Fruit fly (Drosophila melanogaster) whole organism, embryonic: ENCODE results near the gene Gas8.
A peak's percentile ranks its signal among the peaks of the same experiment; 100 is the strongest.

Experiments
- Aef1 ChIP-seq: fragments of 200-800 bp; sonication (Bioruptor generic); IDR thresholded peaks from 3 replicates; pipeline ENCODE4 v1.3.6; 2022; ENCODE audit warnings: missing biosample characterization, missing genetic modification characterization
- Awh ChIP-seq: fragments of 200-800 bp; sonication (Bioruptor generic); IDR thresholded peaks from 2 replicates; pipeline ENCODE4, ENCODE4 v1.3.6; 2022; ENCODE audit warnings: missing biosample characterization, missing genetic modification characterization
- B-H1 ChIP-seq: fragments of 200-800 bp; sonication (Bioruptor generic); IDR thresholded peaks from 3 replicates; pipeline ENCODE4 v1.3.6; 2022; ENCODE audit warnings: missing biosample characterization, missing genetic modification characterization
- Bteb2 ChIP-seq: fragments of 200-800 bp; sonication (Bioruptor generic); optimal IDR thresholded peaks from 2 replicates; lab custom pipeline; 2016; ENCODE audit warnings: missing biosample characterization, missing genetic modification characterization
- CG1024 ChIP-seq: fragments of 200-800 bp; sonication (Bioruptor generic); IDR thresholded peaks from 2 replicates; pipeline ENCODE4 v1.3.6; 2022; ENCODE audit warnings: missing biosample characterization, missing genetic modification characterization
- CG10274 ChIP-seq: fragments of 200-800 bp; sonication (Bioruptor generic); optimal IDR thresholded peaks from 3 replicates; lab custom pipeline; 2017; ENCODE audit warnings: missing biosample characterization, mild to moderate bottlenecking, missing genetic modification characterization
- CG11093 ChIP-seq: fragments of 200-800 bp; sonication (Bioruptor generic); IDR thresholded peaks from 3 replicates; pipeline ENCODE4 v1.3.6; 2022; ENCODE audit warnings: missing biosample characterization, missing genetic modification characterization
- CG12391 ChIP-seq: fragments of 200-800 bp; sonication (Bioruptor generic); optimal IDR thresholded peaks from 3 replicates; lab custom pipeline; 2018; ENCODE audit warnings: missing biosample characterization, mild to moderate bottlenecking, missing genetic modification characterization, moderate library complexity
- CG13894 ChIP-seq: fragments of 200-800 bp; sonication (Bioruptor generic); optimal IDR thresholded peaks from 3 replicates; lab custom pipeline; 2018; ENCODE audit warnings: missing biosample characterization, mild to moderate bottlenecking, missing genetic modification characterization, moderate library complexity
- CG16863 ChIP-seq: fragments of 200-800 bp; sonication (Bioruptor generic); optimal IDR thresholded peaks from 3 replicates; lab custom pipeline; 2016; ENCODE audit warnings: missing biosample characterization, missing genetic modification characterization
- CG2199 ChIP-seq: fragments of 200-800 bp; sonication (Bioruptor generic); IDR thresholded peaks from 3 replicates; pipeline ENCODE4 v1.3.6; 2022; ENCODE audit warnings: missing biosample characterization, missing genetic modification characterization
- CG33213 ChIP-seq: fragments of 200-800 bp; sonication (Bioruptor generic); optimal IDR thresholded peaks from 3 replicates; lab custom pipeline; 2016; ENCODE audit warnings: missing biosample characterization, missing genetic modification characterization
- CG3847 ChIP-seq: fragments of 200-800 bp; sonication (Bioruptor generic); IDR thresholded peaks from 2 replicates; pipeline ENCODE4 v1.3.6; 2022; ENCODE audit warnings: missing biosample characterization, missing genetic modification characterization
- CG3995 ChIP-seq: fragments of 200-800 bp; sonication (Bioruptor generic); optimal IDR thresholded peaks from 3 replicates; lab custom pipeline; 2016; ENCODE audit warnings: missing biosample characterization, missing genetic modification characterization
- CG4730 ChIP-seq: fragments of 200-800 bp; sonication (Bioruptor generic); IDR thresholded peaks from 2 replicates; pipeline ENCODE4 v1.3.6; 2022; ENCODE audit warnings: missing biosample characterization, missing genetic modification characterization
- CG6654 ChIP-seq: fragments of 200-800 bp; sonication (Bioruptor generic); optimal IDR thresholded peaks from 2 replicates; lab custom pipeline; 2017; ENCODE audit warnings: missing biosample characterization, mild to moderate bottlenecking, missing genetic modification characterization
- CG6765 ChIP-seq: fragments of 200-800 bp; sonication (Bioruptor generic); optimal IDR thresholded peaks from 3 replicates; lab custom pipeline; 2017; ENCODE audit warnings: missing biosample characterization, mild to moderate bottlenecking, missing genetic modification characterization
- CG7357 ChIP-seq: fragments of 200-800 bp; sonication (Bioruptor generic); IDR thresholded peaks from 3 replicates; pipeline ENCODE4 v1.3.6; 2022; ENCODE audit warnings: missing biosample characterization, missing genetic modification characterization
- CG8765 ChIP-seq: fragments of 200-800 bp; sonication (Bioruptor generic); IDR thresholded peaks from 2 replicates; pipeline ENCODE4 v1.3.6; 2022; ENCODE audit warnings: missing biosample characterization, missing genetic modification characterization
- CG9727 ChIP-seq: fragments of 200-800 bp; sonication (Bioruptor generic); optimal IDR thresholded peaks from 3 replicates; lab custom pipeline; 2017; ENCODE audit warnings: missing biosample characterization, mild to moderate bottlenecking, missing genetic modification characterization
- CG9797 ChIP-seq: fragments of 200-800 bp; sonication (Bioruptor generic); optimal IDR thresholded peaks from 3 replicates; lab custom pipeline; 2018; ENCODE audit warnings: missing biosample characterization, mild to moderate bottlenecking, missing genetic modification characterization
- D19A ChIP-seq: fragments of 200-800 bp; optimal IDR thresholded peaks from 3 replicates; lab custom pipeline; 2019; ENCODE audit warnings: missing biosample characterization, mild to moderate bottlenecking, missing genetic modification characterization, moderate library complexity
- Doc3 ChIP-seq: fragments of 200-800 bp; sonication (Bioruptor generic); IDR thresholded peaks from 3 replicates; pipeline ENCODE4 v1.3.6; 2022; ENCODE audit warnings: missing biosample characterization, missing genetic modification characterization; ENCODE audit not compliant: partially characterized antibody
- Elba2 ChIP-seq: fragments of 200-800 bp; sonication (Bioruptor generic); optimal IDR thresholded peaks from 3 replicates; lab custom pipeline; 2016; ENCODE audit warnings: missing biosample characterization, missing genetic modification characterization
- Ets65A ChIP-seq: fragments of 200-800 bp; sonication (Bioruptor generic); peaks from one replicate; lab custom pipeline; 2016; ENCODE audit warnings: missing biosample characterization, missing genetic modification characterization
- Fer3 ChIP-seq: fragments of 200-800 bp; sonication (Bioruptor generic); optimal IDR thresholded peaks from 2 replicates; lab custom pipeline; 2018; ENCODE audit warnings: missing biosample characterization, mild to moderate bottlenecking, missing genetic modification characterization, moderate library complexity
- HLH4C ChIP-seq: fragments of 200-800 bp; sonication (Bioruptor generic); IDR thresholded peaks from 3 replicates; pipeline ENCODE4 v1.3.6; 2022; ENCODE audit warnings: missing biosample characterization, missing genetic modification characterization; ENCODE audit not compliant: partially characterized antibody
- Lhr ChIP-seq: fragments of 200-800 bp; sonication (Bioruptor generic); optimal IDR thresholded peaks from 3 replicates; lab custom pipeline; 2017; ENCODE audit warnings: mild to moderate bottlenecking, missing biosample characterization, missing genetic modification reagents, missing genetic modification characterization
- Lpt ChIP-seq: fragments of >200 bp; optimal IDR thresholded peaks from 2 replicates; lab custom pipeline; 2018; ENCODE audit warnings: missing biosample characterization, missing genetic modification characterization
- Pdp1 ChIP-seq, 2 experiments: fragments of 200-800 bp; sonication (Bioruptor generic); optimal IDR thresholded peaks; 3 replicates each; lab custom pipeline; 2016; ENCODE audit warnings: missing biosample characterization in 2 of 2, missing genetic modification characterization in 2 of 2, mild to moderate bottlenecking in 1 of 2, moderate library complexity in 1 of 2
- Sry-δ ChIP-seq: fragments of 200-800 bp; sonication (Bioruptor generic); optimal IDR thresholded peaks from 2 replicates; lab custom pipeline; 2016; ENCODE audit warnings: missing biosample characterization, missing genetic modification characterization
- Stat92E ChIP-seq, 3 experiments: fragments of >200 bp in 2 of 3; fragments of 200-800 bp in 1 of 3; sonication (Bioruptor generic) in 1 of 3; optimal IDR thresholded peaks; 2 replicates each; lab custom pipeline; 2017 to 2019; ENCODE audit warnings: missing biosample characterization in 3 of 3, missing genetic modification characterization in 3 of 3, mild to moderate bottlenecking in 1 of 3, moderate library complexity in 1 of 3
- bcd ChIP-seq: fragments of 200-800 bp; sonication (Bioruptor generic); optimal IDR thresholded peaks from 2 replicates; lab custom pipeline; 2017; ENCODE audit warnings: missing biosample characterization, mild to moderate bottlenecking, missing genetic modification characterization
- cad ChIP-seq: fragments of >200 bp; optimal IDR thresholded peaks from 2 replicates; lab custom pipeline; 2017; ENCODE audit warnings: missing biosample characterization, missing genetic modification characterization
- cas ChIP-seq: fragments of 200-800 bp; sonication (Bioruptor generic); IDR thresholded peaks from 2 replicates; pipeline ENCODE4 v1.3.6; 2022; ENCODE audit warnings: missing biosample characterization, missing genetic modification characterization
- da ChIP-seq: fragments of 200-800 bp; sonication (Bioruptor generic); optimal IDR thresholded peaks from 2 replicates; lab custom pipeline; 2016; ENCODE audit warnings: missing biosample characterization, missing genetic modification characterization
- dati ChIP-seq: fragments of 200-800 bp; sonication (Bioruptor generic); IDR thresholded peaks from 2 replicates; pipeline ENCODE4 v1.3.6; 2022; ENCODE audit warnings: missing biosample characterization, missing genetic modification characterization
- fru ChIP-seq: fragments of >200 bp; optimal IDR thresholded peaks from 2 replicates; lab custom pipeline; 2017
- hkb ChIP-seq, 2 experiments: fragments of 200-800 bp in 1 of 2; fragments of >200 bp in 1 of 2; sonication (Bioruptor generic) in 1 of 2; IDR thresholded peaks in 1 of 2; optimal IDR thresholded peaks in 1 of 2; 2 replicates each; pipeline versions ENCODE4 v1.3.6 to Lab custom; 2017 to 2022; ENCODE audit warnings: missing biosample characterization in 1 of 2, missing genetic modification characterization in 1 of 2
- nerfin-2 ChIP-seq: fragments of 200-800 bp; sonication (Bioruptor generic); IDR thresholded peaks from 2 replicates; pipeline ENCODE4 v1.3.6; 2022; ENCODE audit warnings: missing biosample characterization, missing genetic modification characterization; ENCODE audit not compliant: partially characterized antibody
- nmo ChIP-seq: fragments of 200-800 bp; sonication (Bioruptor generic); optimal IDR thresholded peaks from 2 replicates; lab custom pipeline; 2018; ENCODE audit warnings: missing biosample characterization, mild to moderate bottlenecking, missing genetic modification characterization, moderate library complexity
- nom ChIP-seq: fragments of 200-800 bp; sonication (Bioruptor generic); optimal IDR thresholded peaks from 2 replicates; lab custom pipeline; 2017; ENCODE audit warnings: missing biosample characterization, missing genetic modification characterization, mild to moderate bottlenecking, moderate library complexity, missing genetic modification reagents
- pnt ChIP-seq: fragments of 200-800 bp; sonication (Bioruptor generic); optimal IDR thresholded peaks from 3 replicates; lab custom pipeline; 2016; ENCODE audit warnings: missing biosample characterization, missing genetic modification characterization
- sqz ChIP-seq: fragments of 200-800 bp; sonication (Bioruptor generic); optimal IDR thresholded peaks from 3 replicates; lab custom pipeline; 2018; ENCODE audit warnings: missing biosample characterization, mild to moderate bottlenecking, missing genetic modification characterization
- sr ChIP-seq: fragments of 200-800 bp; sonication (Bioruptor generic); IDR thresholded peaks from 3 replicates; pipeline ENCODE4 v1.3.6; 2022; ENCODE audit warnings: missing biosample characterization, missing genetic modification characterization
- tgo ChIP-seq: fragments of 200-800 bp; sonication (Bioruptor generic); IDR thresholded peaks from 3 replicates; pipeline ENCODE4 v1.3.6; 2022; ENCODE audit warnings: missing biosample characterization, missing genetic modification characterization
- toy ChIP-seq: fragments of 200-800 bp; sonication (Bioruptor generic); IDR thresholded peaks from 2 replicates; pipeline ENCODE4 v1.3.6; 2022; ENCODE audit warnings: missing biosample characterization, missing genetic modification characterization
- ttk ChIP-seq: fragments of 200-800 bp; sonication (Bioruptor generic); IDR thresholded peaks from 2 replicates; pipeline ENCODE4 v2.1.2; 2022; ENCODE audit warnings: missing biosample characterization, missing genetic modification characterization
- twi ChIP-seq: fragments of 200-800 bp; optimal IDR thresholded peaks from 2 replicates; lab custom pipeline; 2019; ENCODE audit warnings: missing biosample characterization, mild to moderate bottlenecking, missing genetic modification characterization, moderate library complexity
- tx ChIP-seq: fragments of 200-800 bp; sonication (Bioruptor generic); optimal IDR thresholded peaks from 2 replicates; lab custom pipeline; 2016; ENCODE audit warnings: missing biosample characterization, missing genetic modification characterization
- wek ChIP-seq: fragments of 200-800 bp; sonication (Bioruptor generic); optimal IDR thresholded peaks from 3 replicates; lab custom pipeline; 2018; ENCODE audit warnings: missing biosample characterization, mild to moderate bottlenecking, missing genetic modification characterization, moderate library complexity
- zen2 ChIP-seq: fragments of 200-800 bp; sonication (Bioruptor generic); IDR thresholded peaks from 3 replicates; pipeline ENCODE4 v1.3.6; 2022; ENCODE audit warnings: missing biosample characterization, missing genetic modification characterization; ENCODE audit not compliant: partially characterized antibody

Gene Gas8

DNA sequence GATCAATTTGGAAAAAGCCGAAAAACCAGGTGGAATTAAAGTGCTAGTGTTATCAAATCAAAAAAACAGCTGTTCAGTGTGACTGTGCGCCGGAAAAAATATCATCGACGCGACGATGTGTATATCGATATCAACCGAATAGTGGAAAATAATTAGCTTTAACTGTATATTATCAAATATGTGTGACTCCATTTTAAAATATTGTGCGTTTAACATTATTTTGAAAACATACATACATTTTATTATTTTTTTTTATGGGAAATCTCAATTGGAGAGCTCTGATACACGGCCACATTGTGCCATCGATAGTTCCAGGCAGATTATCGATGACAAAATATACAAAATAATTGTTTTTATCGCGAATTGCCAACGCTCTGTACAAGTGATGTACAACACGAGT, 19.3 kb downstream of the Gas8 start, which contains the start of the genes CG14270 and CG10803 (continued):
- TF ChIP-seq CG4730 (GFP tag; lab: Robert Waterston, UW) (no peak), cad (no peak), dati (GFP tag; lab: Robert Waterston, UW) (no peak), B-H1 (GFP tag; lab: Robert Waterston, UW) (no peak), cas (GFP tag; lab: Robert Waterston, UW) (no peak), Sry-δ (GFP tag; lab: Kevin White, UChicago) (peak; percentile 71), twi (tag; lab: Kevin White, UChicago) (no peak), CG6654 (GFP tag; lab: Kevin White, UChicago) (no peak), Fer3 (tag; lab: Kevin White, UChicago) (no peak), toy (no peak), HLH4C (peak; percentile 85), Ets65A (peak; percentile 79), CG12391 (tag; lab: Kevin White, UChicago) (peak; percentile 47), CG16863 (GFP tag; lab: Kevin White, UChicago) (no peak), D19A (no peak), sqz (peak; percentile 1), zen2 (GFP tag; lab: Robert Waterston, UW) (peak; percentile 29; the same call in 1 of the 3 replicates), Lpt (no peak), nom (GFP tag; lab: Kevin White, UChicago) (no peak), Bteb2 (no peak), CG3995 (GFP tag; lab: Kevin White, UChicago) (peak; percentile 56), nerfin-2 (GFP tag; lab: Robert Waterston, UW) (peak; percentile 75), CG13894 (tag; lab: Kevin White, UChicago) (no peak), Aef1 (GFP tag; lab: Robert Waterston, UW) (no peak), CG9797 (GFP tag; lab: Kevin White, UChicago) (peak; percentile 71), CG8765 (GFP tag; lab: Robert Waterston, UW) (no peak), fru (no peak), CG7357 (GFP tag; lab: Robert Waterston, UW) (no peak), pnt (no peak), ttk (GFP tag; lab: Robert Waterston, UW) (no peak), wek (GFP tag; lab: Kevin White, UChicago) (no peak), Pdp1 (GFP tag; optimal IDR thresholded peaks at IDR 0.05; lab: Kevin White, UChicago) (peak in 1 of 2 experiments; percentile 51), CG1024 (GFP tag; lab: Robert Waterston, UW) (no peak), hkb (optimal IDR thresholded peaks at IDR 0.05; lab: Kevin White, UChicago) (peak; percentile 36), hkb (GFP tag; IDR thresholded peaks at IDR 0.05; lab: Robert Waterston, UW) (no peak), da (no peak), Doc3 (GFP tag; lab: Robert Waterston, UW) (peak; percentile 71), tgo (GFP tag; lab: Robert Waterston, UW) (no peak), CG11093 (no peak), CG2199 (no peak), sr (no peak), CG3847 (GFP tag; lab: Robert Waterston, UW) (no peak), CG33213 (no peak), nmo (GFP tag; lab: Kevin White, UChicago) (peak; percentile 51), bcd (no peak), CG9727 (GFP tag; lab: Kevin White, UChicago) (peak; percentile 9), Awh (GFP tag; lab: Robert Waterston, UW) (no peak), tx (GFP tag; lab: Kevin White, UChicago) (no peak), CG6765 (GFP tag; lab: Kevin White, UChicago) (no peak), Elba2 (no peak), Lhr (GFP tag; lab: Kevin White, UChicago) (no peak), CG10274 (GFP tag; lab: Kevin White, UChicago) (no peak), Stat92E (GFP tag; optimal IDR thresholded peaks at IDR 0.05; lab: Kevin White, UChicago) (peak in 1 of 3 experiments; percentile 48)
